Fruit fly (Drosophila melanogaster) whole organism: ENCODE measurements around the gene Theg.

ENCODE experiments used
- CG8478 ChIP-seq: fragments of >200 bp; optimal IDR thresholded peaks from 2 replicates; lab custom pipeline; 2018; ENCODE audit warnings: inconsistent platforms
- Dll ChIP-seq: fragments of >200 bp; optimal IDR thresholded peaks from 2 replicates; lab custom pipeline; 2017
- EcR ChIP-seq, 2 experiments: fragments of >200 bp; optimal IDR thresholded peaks; 2 replicates each; lab custom pipeline; 2017; ENCODE audit warnings: missing biosample characterization in 2 of 2, missing genetic modification characterization in 2 of 2, missing genetic modification reagents in 2 of 2
- pan ChIP-seq: fragments of >200 bp; optimal IDR thresholded peaks from 2 replicates; lab custom pipeline; 2017
- psq ChIP-seq: fragments of >200 bp; optimal IDR thresholded peaks from 2 replicates; lab custom pipeline; 2017
- usp ChIP-seq: fragments of >200 bp; optimal IDR thresholded peaks from 2 replicates; lab custom pipeline; 2017; ENCODE audit warnings: missing biosample characterization, missing genetic modification characterization, mixed read lengths

The Theg gene

DNA sequence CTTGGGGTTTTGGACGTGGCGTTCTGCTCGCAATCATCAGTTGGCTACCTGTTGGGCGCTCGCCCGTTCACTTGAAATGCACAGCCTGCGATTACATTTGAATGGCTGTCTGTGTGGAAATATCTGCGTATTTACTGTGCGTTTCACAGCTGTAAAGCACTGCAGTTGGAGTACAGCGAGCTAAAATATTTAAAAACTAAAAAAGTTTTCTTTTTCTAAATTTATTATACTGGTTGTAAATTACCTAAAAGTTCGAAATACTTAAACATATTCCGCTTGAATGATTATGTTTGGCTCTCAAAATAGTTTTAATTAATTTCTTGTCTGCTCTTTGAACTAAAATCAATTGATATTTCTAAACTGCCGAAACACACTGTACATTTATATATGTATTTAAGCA, 31.7 kb downstream of the Theg start:
- no peak for TF ChIP-seq pan (lab: Kevin White, UChicago)
- TF ChIP-seq EcR (GFP tag; optimal IDR thresholded peaks at IDR 0.05; lab: Kevin White, UChicago): no peak
- TF ChIP-seq CG8478 (lab: Kevin White, UChicago): no peak
- TF ChIP-seq Dll (lab: Kevin White, UChicago): no peak
- no peak for TF ChIP-seq usp (GFP tag; lab: Kevin White, UChicago)
- no peak for TF ChIP-seq psq (lab: Kevin White, UChicago)

DNA sequence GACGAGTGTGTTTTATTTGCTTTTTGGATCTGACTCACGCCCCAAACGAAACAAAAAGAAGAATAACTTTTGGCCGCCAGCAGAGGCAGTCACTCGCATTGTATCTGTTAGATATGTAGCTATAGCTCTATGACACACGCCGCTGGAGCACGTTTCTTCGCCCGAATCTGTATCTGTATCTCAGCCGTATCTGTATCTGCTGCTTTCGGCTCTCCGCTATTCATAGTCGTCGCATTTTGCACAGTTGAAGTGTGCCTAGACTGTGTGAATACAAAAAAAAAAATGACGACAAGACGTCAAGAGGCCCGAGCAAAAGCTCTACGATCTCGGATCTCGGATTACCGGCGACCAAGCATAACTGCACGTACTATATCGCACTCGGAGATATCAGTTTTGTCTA, 32.2 kb downstream of the Theg start:
- TF ChIP-seq psq (lab: Kevin White, UChicago) (no peak), EcR (GFP tag; optimal IDR thresholded peaks at IDR 0.05; lab: Kevin White, UChicago) (no peak)

DNA sequence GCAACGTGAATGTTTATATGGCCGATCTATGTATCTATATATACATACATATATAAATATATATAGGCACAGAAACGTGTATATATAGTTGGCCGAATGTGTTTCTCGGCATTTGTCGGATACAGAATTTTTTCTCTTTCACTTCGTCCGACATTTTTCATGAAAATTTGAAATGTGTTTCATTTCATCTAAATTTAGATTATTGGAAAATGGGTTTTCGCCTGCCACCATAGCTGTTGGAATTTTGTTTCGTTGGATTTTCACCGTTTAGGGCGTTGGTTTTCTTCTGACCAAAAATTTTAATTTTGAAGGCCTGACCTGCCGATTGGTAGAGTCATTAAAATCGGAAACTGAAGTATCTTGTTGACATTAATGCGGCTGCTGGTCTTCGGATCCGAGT, 32.9 kb downstream of the Theg start:
- no peak for TF ChIP-seq Dll (lab: Kevin White, UChicago)
- no peak for TF ChIP-seq CG8478 (lab: Kevin White, UChicago)
- TF ChIP-seq pan (lab: Kevin White, UChicago): no peak
- TF ChIP-seq psq (lab: Kevin White, UChicago): no peak
- TF ChIP-seq EcR (GFP tag; optimal IDR thresholded peaks at IDR 0.05; lab: Kevin White, UChicago): no peak
- TF ChIP-seq usp (GFP tag; lab: Kevin White, UChicago): no peak

DNA sequence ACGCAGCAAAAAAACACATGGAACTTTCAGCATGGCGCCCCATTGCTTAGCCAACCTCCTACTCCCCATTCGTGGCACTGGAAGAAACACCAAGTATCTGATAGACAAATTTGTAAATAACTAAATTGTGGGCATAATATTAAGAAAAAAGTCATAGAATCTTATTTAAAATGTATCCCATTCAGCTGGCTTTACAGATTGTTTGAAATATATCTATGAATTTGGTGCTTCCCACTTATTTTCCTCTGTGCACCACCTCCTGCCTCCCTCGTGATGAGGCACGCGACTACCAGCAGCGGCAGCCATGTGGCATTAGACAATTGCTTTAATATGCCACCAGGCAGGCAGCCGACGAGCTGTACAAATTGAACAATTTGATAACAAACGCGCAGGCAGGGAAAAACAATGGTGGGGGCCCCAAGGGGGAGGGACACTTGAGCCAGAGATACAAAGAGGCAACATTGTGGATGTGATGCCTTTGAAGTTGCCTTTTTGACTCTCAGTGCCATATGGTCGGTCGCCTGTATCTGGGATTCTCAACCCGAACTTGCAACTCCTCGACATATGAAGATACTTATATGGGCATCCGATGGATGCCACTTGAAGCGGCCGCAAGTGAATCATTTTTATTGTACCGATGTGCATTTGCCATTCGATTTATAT, 34.8 kb downstream of the Theg start:
- TF ChIP-seq usp (GFP tag; lab: Kevin White, UChicago): no peak
- no peak for TF ChIP-seq psq (lab: Kevin White, UChicago)
- TF ChIP-seq Dll (lab: Kevin White, UChicago): no peak
- TF ChIP-seq CG8478 (lab: Kevin White, UChicago): no peak
- no peak for TF ChIP-seq EcR (GFP tag; optimal IDR thresholded peaks at IDR 0.05; lab: Kevin White, UChicago)
- TF ChIP-seq pan (lab: Kevin White, UChicago): no peak

DNA sequence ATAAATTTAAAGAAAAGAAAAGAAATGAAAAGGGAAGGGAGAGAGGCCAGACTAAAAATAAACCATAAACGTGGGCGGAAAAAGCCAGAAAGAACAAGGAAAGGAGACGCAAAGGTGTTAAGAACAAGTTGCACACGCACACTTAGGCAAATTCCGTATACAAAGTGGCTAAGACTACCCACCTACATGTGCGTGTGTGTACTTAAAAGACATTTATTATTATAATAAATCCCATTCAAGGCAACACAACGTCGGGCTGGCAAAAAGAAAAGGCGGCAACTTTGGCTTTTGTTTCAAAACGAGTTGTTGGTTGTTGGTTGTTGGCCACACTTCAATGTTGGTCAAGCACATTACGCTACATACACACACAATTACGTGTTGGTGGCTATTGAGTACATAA, 37.7 kb downstream of the Theg start:
- TF ChIP-seq psq (lab: Kevin White, UChicago) (no peak), EcR (GFP tag; optimal IDR thresholded peaks at IDR 0.05; lab: Kevin White, UChicago) (no peak), pan (lab: Kevin White, UChicago) (no peak), Dll (lab: Kevin White, UChicago) (no peak), CG8478 (lab: Kevin White, UChicago) (no peak), usp (GFP tag; lab: Kevin White, UChicago) (no peak)

DNA sequence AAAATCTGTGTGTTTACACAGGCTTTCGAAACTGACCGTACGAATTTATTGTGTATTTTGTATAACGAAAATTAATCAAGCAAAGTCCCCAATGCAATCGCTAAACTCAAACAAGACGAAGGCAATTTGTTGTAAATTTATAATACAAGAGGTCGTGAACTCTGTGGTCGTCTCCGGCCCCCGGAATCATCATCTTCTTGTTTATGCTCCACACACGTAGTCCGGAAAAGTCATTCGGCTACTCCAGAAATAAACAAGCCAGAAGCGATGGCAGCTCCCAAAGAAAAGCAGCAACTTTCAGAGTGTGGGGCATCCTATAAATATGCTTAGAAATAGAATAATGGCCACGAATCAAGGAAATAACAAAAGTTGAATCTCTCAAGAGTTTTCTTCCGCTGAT, 38.7 kb downstream of the Theg start:
- no peak for TF ChIP-seq EcR (GFP tag; optimal IDR thresholded peaks at IDR 0.05; lab: Kevin White, UChicago)
- TF ChIP-seq usp (GFP tag; lab: Kevin White, UChicago): no peak
- TF ChIP-seq CG8478 (lab: Kevin White, UChicago): no peak
- TF ChIP-seq psq (lab: Kevin White, UChicago): no peak
- no peak for TF ChIP-seq Dll (lab: Kevin White, UChicago)
- TF ChIP-seq pan (lab: Kevin White, UChicago): no peak

DNA sequence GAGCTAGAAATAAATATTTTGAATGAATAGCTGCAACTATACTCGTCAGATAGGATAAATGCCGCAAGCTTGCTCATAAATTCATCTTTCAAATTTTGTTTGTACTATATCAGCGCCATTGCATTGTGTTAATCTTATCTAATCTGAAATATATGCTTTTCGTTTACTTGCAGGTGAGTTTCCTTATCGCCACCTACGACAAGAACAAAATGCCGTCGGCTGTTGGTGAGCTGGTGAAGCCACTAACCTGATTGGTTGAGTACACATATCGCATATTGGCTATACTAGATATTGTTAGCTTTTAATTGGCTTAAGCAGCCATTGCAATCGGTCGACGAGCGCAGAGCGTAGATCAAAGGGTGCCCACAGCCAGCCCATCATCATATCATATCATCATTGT, 39.2 kb downstream of the Theg start:
- no peak for TF ChIP-seq EcR (GFP tag; optimal IDR thresholded peaks at IDR 0.05; lab: Kevin White, UChicago)
- no peak for TF ChIP-seq pan (lab: Kevin White, UChicago)
- TF ChIP-seq CG8478 (lab: Kevin White, UChicago): no peak
- TF ChIP-seq usp (GFP tag; lab: Kevin White, UChicago): no peak
- no peak for TF ChIP-seq psq (lab: Kevin White, UChicago)
- no peak for TF ChIP-seq Dll (lab: Kevin White, UChicago)

DNA sequence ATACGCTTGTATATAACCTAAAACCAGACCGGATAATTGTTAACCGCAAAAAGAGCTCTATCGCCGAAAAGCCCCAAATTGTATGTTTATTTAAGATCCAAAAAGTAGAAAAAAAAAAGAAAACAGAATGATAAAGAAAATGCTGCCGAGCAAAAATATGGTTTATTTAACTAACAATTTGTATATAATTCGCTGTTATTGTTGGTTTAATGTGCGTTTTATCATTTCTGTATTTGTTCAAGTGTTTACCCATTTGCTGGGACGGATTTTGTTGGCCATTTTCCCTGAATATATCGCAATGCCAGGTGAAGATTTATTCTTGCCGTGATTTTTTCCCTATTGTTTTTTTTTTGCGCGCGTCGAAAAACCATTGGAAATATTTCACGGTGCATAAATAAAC, 42.6 kb downstream of the Theg start:
- TF ChIP-seq CG8478 (lab: Kevin White, UChicago) (no peak), usp (GFP tag; lab: Kevin White, UChicago) (no peak), psq (lab: Kevin White, UChicago) (no peak), EcR (GFP tag; optimal IDR thresholded peaks at IDR 0.05; lab: Kevin White, UChicago) (no peak), pan (lab: Kevin White, UChicago) (no peak), Dll (lab: Kevin White, UChicago) (no peak)
